Worm (Caenorhabditis elegans) whole organism, late embryonic: ENCODE measurements around the gene ugt-13.

Experiments used
- F13H6.1 ChIP-seq: sonication (generic microtip); optimal IDR thresholded peaks from 2 replicates; lab custom pipeline; 2016; ENCODE audit warnings: missing genetic modification characterization, missing compliant biosample characterization
- ceh-14 ChIP-seq: sonication (generic microtip); optimal IDR thresholded peaks from 2 replicates; lab custom pipeline; 2016; ENCODE audit warnings: missing genotype, missing genetic modification characterization, missing compliant biosample characterization
- hlh-6 ChIP-seq: sonication (generic microtip); optimal IDR thresholded peaks from 2 replicates; lab custom pipeline; 2016; ENCODE audit warnings: missing genotype, missing genetic modification characterization, missing compliant biosample characterization
- nfya-1 ChIP-seq: sonication (generic microtip); optimal IDR thresholded peaks from 2 replicates; lab custom pipeline; 2017; ENCODE audit warnings: missing genetic modification characterization, mild to moderate bottlenecking, missing compliant biosample characterization, antibody characterized with exemption, moderate library complexity
- nhr-11 ChIP-seq: fragments of 150-350 bp; optimal IDR thresholded peaks from 2 replicates; lab custom pipeline; 2014; ENCODE audit warnings: missing biosample characterization, missing genetic modification characterization
- pat-9 ChIP-seq: fragments of 200-800 bp; sonication (Bioruptor generic); optimal IDR thresholded peaks from 2 replicates; lab custom pipeline; 2018; ENCODE audit warnings: mild to moderate bottlenecking, missing genetic modification characterization, moderate library complexity, missing compliant biosample characterization
- sox-4 ChIP-seq: sonication (generic microtip); optimal IDR thresholded peaks from 2 replicates; lab custom pipeline; 2017; ENCODE audit warnings: mild to moderate bottlenecking, missing genetic modification characterization, inconsistent platforms, missing compliant biosample characterization

DNA sequence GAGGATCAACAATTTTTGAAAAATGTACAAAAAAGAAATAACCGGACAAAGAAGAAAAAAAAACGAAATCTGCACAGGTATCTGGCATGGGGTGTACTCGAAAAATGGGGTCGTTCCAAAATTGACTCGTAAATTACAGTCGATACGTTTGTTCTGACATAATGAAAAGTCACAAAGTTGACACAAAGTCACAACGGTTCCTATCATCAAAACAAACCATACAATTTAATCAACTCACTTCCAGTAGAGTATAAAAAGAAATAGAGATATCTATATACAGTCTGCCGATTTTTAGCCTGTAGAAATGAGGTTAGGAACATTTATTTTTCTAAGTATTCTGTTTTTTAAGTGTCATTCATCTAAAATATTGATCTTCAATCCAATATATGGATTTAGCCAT, 24.2 kb upstream of the ugt-13 start, which contains the start of gene T19H12.12:
- no peak for TF ChIP-seq nfya-1 (tag; lab: Kevin White, UChicago)
- TF ChIP-seq ceh-14 = no peak
- TF ChIP-seq F13H6.1 (tag; lab: Kevin White, UChicago) = no peak
- TF ChIP-seq hlh-6 (tag; lab: Kevin White, UChicago) = no peak
- no peak for TF ChIP-seq nhr-11 (tag; lab: Kevin White, UChicago)
- no peak for TF ChIP-seq pat-9 (tag; lab: Kevin White, UChicago)
- no peak for TF ChIP-seq sox-4 (tag; lab: Kevin White, UChicago)
